Fruit fly (Drosophila melanogaster): ENCODE results near the gene CG5478.

Gene CG5478

dm6 chr3R:15920751-15921156 lies 12.8 kb downstream of the CG5478 start, which contains the start of gene Fbxl7 (continued):
- TF ChIP-seq sc (optimal IDR thresholded peaks at IDR 0.05) (no peak), sc (GFP tag; optimal IDR thresholded peaks at IDR 0.05) (no peak), Dbx (GFP tag; IDR thresholded peaks at IDR 0.05) (no peak), CG6175 (GFP tag; IDR thresholded peaks at IDR 0.05) (peak; percentile 49; the same call in 1 of the 3 replicates), CG14965 (GFP tag; optimal IDR thresholded peaks at IDR 0.05; ENCODE audit: borderline replicate concordance) (no peak), Bdp1 (GFP tag; optimal IDR thresholded peaks at IDR 0.05) (no peak), slbo (GFP tag; IDR thresholded peaks at IDR 0.05) (peak; percentile 22; the same call in 1 of the 2 replicates), ind (GFP tag; optimal IDR thresholded peaks at IDR 0.05) (no peak), lbe (GFP tag; optimal IDR thresholded peaks at IDR 0.05) (peak; percentile 17), knrl (GFP tag; IDR thresholded peaks at IDR 0.05; ENCODE audit: partially characterized antibody) (peak; percentile 35; the same call in 1 of the 3 replicates), ems (GFP tag; optimal IDR thresholded peaks at IDR 0.05) (no peak), CG17612 (GFP tag; IDR thresholded peaks at IDR 0.05) (0 out of 2 replicates have a peak, but pooled peaks have one; percentile 15), Hey (tag; optimal IDR thresholded peaks at IDR 0.05) (no peak), CG18619 (GFP tag; optimal IDR thresholded peaks at IDR 0.05) (no peak), lmd (GFP tag; IDR thresholded peaks at IDR 0.05) (no peak), CG5245 (GFP tag; optimal IDR thresholded peaks at IDR 0.05) (no peak), NFAT (GFP tag; IDR thresholded peaks at IDR 0.05) (0 out of 2 replicates have a peak, but pooled peaks have one; percentile 30), CG13123 (GFP tag; optimal IDR thresholded peaks at IDR 0.05) (no peak), CG34376 (GFP tag; optimal IDR thresholded peaks at IDR 0.05) (no peak), Ptx1 (GFP tag; IDR thresholded peaks at IDR 0.05) (no peak), E2f2 (GFP tag; IDR thresholded peaks at IDR 0.05) (no peak), ken (GFP tag; IDR thresholded peaks at IDR 0.05) (no peak), pita (GFP tag; optimal IDR thresholded peaks at IDR 0.05) (no peak), D (optimal IDR thresholded peaks at IDR 0.05) (peak; percentile 73), D (GFP tag; optimal IDR thresholded peaks at IDR 0.05) (no peak), chinmo (GFP tag; IDR thresholded peaks at IDR 0.05; ENCODE audit: partially characterized antibody) (0 out of 4 replicates have a peak, but pooled peaks have one; percentile 56), CG2875 (GFP tag; optimal IDR thresholded peaks at IDR 0.05) (no peak), CG9797 (GFP tag; optimal IDR thresholded peaks at IDR 0.05) (no peak), pros (GFP tag; optimal IDR thresholded peaks at IDR 0.05) (peak; percentile 84), CG8281 (tag; optimal IDR thresholded peaks at IDR 0.05) (no peak), zfh2 (GFP tag; optimal IDR thresholded peaks at IDR 0.05) (no peak), CG13296 (GFP tag; optimal IDR thresholded peaks at IDR 0.05) (no peak), HLHmδ (GFP tag; optimal IDR thresholded peaks at IDR 0.05) (peak; percentile 84), CG3281 (GFP tag; optimal IDR thresholded peaks at IDR 0.05) (no peak), odd (GFP tag; optimal IDR thresholded peaks at IDR 0.05) (no peak), CG2889 (GFP tag; IDR thresholded peaks at IDR 0.05) (no peak), zen (tag; optimal IDR thresholded peaks at IDR 0.05) (peak; percentile 66), so (GFP tag; IDR thresholded peaks at IDR 0.05) (0 out of 3 replicates have a peak, but pooled peaks have one; percentile 29), cg (GFP tag; optimal IDR thresholded peaks at IDR 0.05) (peak; percentile 96), CG30431 (GFP tag; optimal IDR thresholded peaks at IDR 0.05) (no peak), vfl (GFP tag; optimal IDR thresholded peaks at IDR 0.05) (no peak), BEAF-32 (GFP tag; optimal IDR thresholded peaks at IDR 0.05) (no peak), CG11723 (GFP tag; optimal IDR thresholded peaks at IDR 0.05) (no peak), CG17829 (tag; optimal IDR thresholded peaks at IDR 0.05) (peak; percentile 38), CG31388 (GFP tag; optimal IDR thresholded peaks at IDR 0.05) (no peak), lola (GFP tag; optimal IDR thresholded peaks at IDR 0.05) (no peak), CG10267 (tag; optimal IDR thresholded peaks at IDR 0.05) (no peak), CG11247 (GFP tag; IDR thresholded peaks at IDR 0.05) (peak; percentile 83), Myb (GFP tag; optimal IDR thresholded peaks at IDR 0.05) (no peak), NfI (GFP tag; optimal IDR thresholded peaks at IDR 0.05) (no peak), ash1 (GFP tag; optimal IDR thresholded peaks at IDR 0.05) (no peak)

Measured in whole organism, embryonic.